Worm (Caenorhabditis elegans) whole organism, late embryonic: ENCODE results near the gene acdh-7.

ENCODE experiments used
- C38D4.7 ChIP-seq: fragments of 200-800 bp; sonication (Bioruptor generic); optimal IDR thresholded peaks from 2 replicates; lab custom pipeline; 2018; ENCODE audit warnings: mild to moderate bottlenecking, missing genetic modification characterization, moderate library complexity, missing compliant biosample characterization
- K09A11.1 ChIP-seq: sonication (generic microtip); optimal IDR thresholded peaks from 2 replicates; lab custom pipeline; 2017; ENCODE audit warnings: antibody characterized with exemption, mild to moderate bottlenecking, missing genetic modification characterization, missing compliant biosample characterization; ENCODE audit not compliant: insufficient read depth
- che-1 ChIP-seq: sonication (generic microtip); optimal IDR thresholded peaks from 2 replicates; lab custom pipeline; 2016; ENCODE audit warnings: mild to moderate bottlenecking, missing genetic modification characterization, missing compliant biosample characterization
- ets-4 ChIP-seq: sonication (generic microtip); optimal IDR thresholded peaks from 2 replicates; lab custom pipeline; 2016; ENCODE audit warnings: missing genetic modification characterization, missing compliant biosample characterization
- lin-11 ChIP-seq: fragments of 200-800 bp; sonication (Bioruptor generic); optimal IDR thresholded peaks from 2 replicates; lab custom pipeline; 2018; ENCODE audit warnings: mild to moderate bottlenecking, missing genetic modification characterization, missing compliant biosample characterization
- nhr-11 ChIP-seq: fragments of 150-350 bp; optimal IDR thresholded peaks from 2 replicates; lab custom pipeline; 2014; ENCODE audit warnings: missing biosample characterization, missing genetic modification characterization
- ttx-3 ChIP-seq: sonication (generic microtip); optimal IDR thresholded peaks from 2 replicates; lab custom pipeline; 2016; ENCODE audit warnings: missing genetic modification reagents, missing genetic modification characterization, missing compliant biosample characterization

- TF ChIP-seq che-1 (tag; lab: Kevin White, UChicago): no peak
- no peak for TF ChIP-seq C38D4.7 (GFP tag; lab: Kevin White, UChicago)
- no peak for TF ChIP-seq ets-4 (tag; lab: Kevin White, UChicago)
- no peak for TF ChIP-seq lin-11
- no peak for TF ChIP-seq ttx-3 (tag; lab: Kevin White, UChicago)
- TF ChIP-seq K09A11.1 (tag; lab: Kevin White, UChicago): no peak
- no peak for TF ChIP-seq nhr-11 (tag; lab: Kevin White, UChicago)
Observed at ce11 chrX:17168086-17168485, 48.8 kb downstream of the acdh-7 start.
